Fruit fly (Drosophila melanogaster): ENCODE results near the gene cana.
A peak's percentile ranks its signal among the peaks of the same experiment; 100 is the strongest.

cana gene

DNA sequence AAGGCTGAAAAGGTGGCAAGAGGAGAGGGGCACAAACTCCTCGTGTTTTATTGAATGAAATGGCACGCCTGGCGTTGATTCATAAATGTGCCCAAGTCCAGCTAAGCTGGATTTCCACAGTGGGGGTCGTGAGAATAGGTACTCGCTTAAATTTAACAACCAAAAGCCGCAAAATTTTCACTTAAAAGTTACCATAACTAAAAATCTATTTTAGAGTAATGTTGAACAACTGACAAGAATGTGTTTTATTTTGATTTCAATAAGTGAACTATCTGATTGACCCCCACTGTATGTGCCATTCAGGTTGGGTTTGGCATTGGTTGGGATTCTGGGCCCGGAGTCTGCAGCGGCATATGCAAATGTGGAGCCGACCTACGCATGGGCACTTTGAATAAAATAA is 54.3 kb downstream of the cana start (continued):
- no peak for TF ChIP-seq Hr78 (GFP tag; optimal IDR thresholded peaks at IDR 0.05)
- peak; percentile 88 for TF ChIP-seq Sp1 (GFP tag; optimal IDR thresholded peaks at IDR 0.05)
- peak; percentile 88 for TF ChIP-seq woc (GFP tag; optimal IDR thresholded peaks at IDR 0.05)
- peak; percentile 68 for TF ChIP-seq CG9705 (GFP tag; optimal IDR thresholded peaks at IDR 0.05)
- TF ChIP-seq Mio (GFP tag; optimal IDR thresholded peaks at IDR 0.05): peak; percentile 43
- no peak for TF ChIP-seq jim (GFP tag; optimal IDR thresholded peaks at IDR 0.05)
- TF ChIP-seq Hnf4 (GFP tag; optimal IDR thresholded peaks at IDR 0.05): peak; percentile 93
- TF ChIP-seq ey (GFP tag; optimal IDR thresholded peaks at IDR 0.05): peak; percentile 94
- TF ChIP-seq HLH106 (tag; optimal IDR thresholded peaks at IDR 0.05): peak; percentile 89
- TF ChIP-seq Jra (GFP tag; optimal IDR thresholded peaks at IDR 0.05): peak; percentile 58
- TF ChIP-seq rgr (GFP tag; optimal IDR thresholded peaks at IDR 0.05): peak; percentile 94
- peak; percentile 77 for TF ChIP-seq dmrt93B (GFP tag; optimal IDR thresholded peaks at IDR 0.05)
- peak; percentile 92 for TF ChIP-seq br (GFP tag; optimal IDR thresholded peaks at IDR 0.05)
- TF ChIP-seq CrebA (GFP tag; optimal IDR thresholded peaks at IDR 0.05; ENCODE audit: borderline replicate concordance): peak; percentile 73

DNA sequence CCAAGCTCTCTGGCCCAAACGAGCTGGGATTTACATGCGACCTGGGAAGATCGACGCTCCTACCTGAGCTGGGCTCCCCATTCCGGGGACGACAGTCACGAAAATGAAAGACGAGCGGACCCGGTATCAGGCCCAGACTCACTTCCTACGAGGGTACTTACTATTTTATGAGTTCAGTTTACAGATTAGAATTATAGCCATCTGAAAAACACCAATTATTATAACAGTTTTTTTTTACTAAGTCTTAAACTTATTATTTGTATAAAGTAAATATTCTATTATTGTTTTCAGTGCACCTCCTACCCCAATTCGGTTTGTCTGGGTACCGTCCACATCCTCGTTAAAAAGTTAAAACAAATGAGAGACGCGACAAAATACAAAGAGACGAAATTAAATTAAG is 56.8 kb downstream of the cana start:
- TF ChIP-seq psq (GFP tag; optimal IDR thresholded peaks at IDR 0.05): peak; percentile 49
- TF ChIP-seq dmrt93B (GFP tag; optimal IDR thresholded peaks at IDR 0.05): peak; percentile 25
- TF ChIP-seq rgr (GFP tag; optimal IDR thresholded peaks at IDR 0.05): peak; percentile 19
- TF ChIP-seq woc (GFP tag; optimal IDR thresholded peaks at IDR 0.05): peak; percentile 41
- TF ChIP-seq lola (GFP tag; optimal IDR thresholded peaks at IDR 0.05): no peak
- TF ChIP-seq Dif (GFP tag; optimal IDR thresholded peaks at IDR 0.05; ENCODE audit: partially characterized antibody): no peak
- TF ChIP-seq HLH106 (tag; optimal IDR thresholded peaks at IDR 0.05): peak; percentile 73
- peak; percentile 84 for TF ChIP-seq fru (GFP tag; optimal IDR thresholded peaks at IDR 0.05)
- peak; percentile 28 for TF ChIP-seq CG9705 (GFP tag; optimal IDR thresholded peaks at IDR 0.05)
- peak in 1 of 2 experiments; percentile 80 for TF ChIP-seq foxo (GFP tag; optimal IDR thresholded peaks at IDR 0.05)
- peak; percentile 19 for TF ChIP-seq OdsH (GFP tag; optimal IDR thresholded peaks at IDR 0.05)
- no peak for TF ChIP-seq Rel (GFP tag; optimal IDR thresholded peaks at IDR 0.05)
- no peak for TF ChIP-seq Rel (tag; optimal IDR thresholded peaks at IDR 0.05)
- peak; percentile 76 for TF ChIP-seq h (GFP tag; optimal IDR thresholded peaks at IDR 0.05)

Data from whole organism, wandering third instar larva.